Fruit fly (Drosophila melanogaster): ENCODE data around the gene Rac1.

Rac1 gene

dm6 chr3L:1302234-1302949, at the start of gene Rac1, which contains the start of gene Acat2:
Rac1 (minus strand) TSS chr3L:1302683.
Acat2 (plus strand) TSS chr3L:1302944.
- TF ChIP-seq disco-r (GFP tag; optimal IDR thresholded peaks at IDR 0.05) = no peak
- peak; percentile 92 for TF ChIP-seq CG9797 (GFP tag; optimal IDR thresholded peaks at IDR 0.05)
- 0 out of 2 replicates have a peak, but pooled peaks have one; percentile 30 for TF ChIP-seq CG17328 (GFP tag; IDR thresholded peaks at IDR 0.05)
- peak; percentile 62 for TF ChIP-seq Med (GFP tag)
- TF ChIP-seq CG17568 (GFP tag; optimal IDR thresholded peaks at IDR 0.05) = no peak
- TF ChIP-seq btn (GFP tag; optimal IDR thresholded peaks at IDR 0.05) = no peak
- no peak for TF ChIP-seq sim (GFP tag; IDR thresholded peaks at IDR 0.05)
- no peak for TF ChIP-seq Spps (tag; optimal IDR thresholded peaks at IDR 0.05)
- TF ChIP-seq E2f2 (GFP tag; IDR thresholded peaks at IDR 0.05) = peak; percentile 80
- peak; percentile 97 for TF ChIP-seq grn (GFP tag; optimal IDR thresholded peaks at IDR 0.05)
- peak; percentile 74 for TF ChIP-seq nmo (GFP tag; optimal IDR thresholded peaks at IDR 0.05)
- no peak for TF ChIP-seq Poxn (GFP tag; IDR thresholded peaks at IDR 0.05)
- no peak for TF ChIP-seq D (optimal IDR thresholded peaks at IDR 0.05)
- TF ChIP-seq D (GFP tag; optimal IDR thresholded peaks at IDR 0.05) = no peak
- no peak for TF ChIP-seq Fer2 (tag; optimal IDR thresholded peaks at IDR 0.05)
- no peak for TF ChIP-seq ham (GFP tag; IDR thresholded peaks at IDR 0.05)
- peak; percentile 11 for TF ChIP-seq lilli (GFP tag; optimal IDR thresholded peaks at IDR 0.05)
- no peak for TF ChIP-seq zfh2 (GFP tag; optimal IDR thresholded peaks at IDR 0.05)
- TF ChIP-seq CG17361 (GFP tag; IDR thresholded peaks at IDR 0.05) = peak; percentile 57; the same call in 2 of the 3 replicates
- TF ChIP-seq CG15601 (tag; optimal IDR thresholded peaks at IDR 0.05) = peak; percentile 17
- peak; percentile 53 for TF ChIP-seq phol (tag; optimal IDR thresholded peaks at IDR 0.05)
- TF ChIP-seq CG31441 (GFP tag; IDR thresholded peaks at IDR 0.05) = no peak
- peak; percentile 61 for TF ChIP-seq CG15514 (GFP tag; optimal IDR thresholded peaks at IDR 0.05)
- no peak for TF ChIP-seq CG6791 (GFP tag; IDR thresholded peaks at IDR 0.05; ENCODE audit: partially characterized antibody)
- TF ChIP-seq cas (GFP tag; IDR thresholded peaks at IDR 0.05) = no peak
- TF ChIP-seq CG2120 (GFP tag; optimal IDR thresholded peaks at IDR 0.05) = peak; percentile 42
- peak; percentile 72 for TF ChIP-seq Lhr (GFP tag; optimal IDR thresholded peaks at IDR 0.05)
- peak in 1 of 3 experiments; percentile 9 for TF ChIP-seq lola (GFP tag; optimal IDR thresholded peaks at IDR 0.05)
- TF ChIP-seq CG9876 (GFP tag; optimal IDR thresholded peaks at IDR 0.05) = no peak
- TF ChIP-seq trem (tag; optimal IDR thresholded peaks at IDR 0.05) = peak; percentile 71
- peak; percentile 65 for TF ChIP-seq CoRest (tag; optimal IDR thresholded peaks at IDR 0.05)
- 0 out of 3 replicates have a peak, but pooled peaks have one; percentile 16 for TF ChIP-seq Opbp (GFP tag; IDR thresholded peaks at IDR 0.05; ENCODE audit: partially characterized antibody)
- TF ChIP-seq sens (GFP tag) = peak; percentile 76
- peak in 1 of 2 experiments; percentile 23 for TF ChIP-seq crp (GFP tag; optimal IDR thresholded peaks at IDR 0.05)
- TF ChIP-seq Sry-δ (GFP tag; optimal IDR thresholded peaks at IDR 0.05) = peak; percentile 41
- no peak for TF ChIP-seq dmrt99B (tag; optimal IDR thresholded peaks at IDR 0.05)
- TF ChIP-seq CG10267 (tag; optimal IDR thresholded peaks at IDR 0.05) = peak; percentile 50
- TF ChIP-seq Myb (GFP tag; optimal IDR thresholded peaks at IDR 0.05) = peak; percentile 47
- TF ChIP-seq dmrt11E (tag; optimal IDR thresholded peaks at IDR 0.05) = peak; percentile 15
- TF ChIP-seq Nf-YC (tag; optimal IDR thresholded peaks at IDR 0.05) = peak; percentile 43
- TF ChIP-seq bab2 (GFP tag; optimal IDR thresholded peaks at IDR 0.05) = no peak
- TF ChIP-seq CG30020 (tag; optimal IDR thresholded peaks at IDR 0.05) = peak; percentile 79
- TF ChIP-seq CG13287 (GFP tag; IDR thresholded peaks at IDR 0.05; ENCODE audit: partially characterized antibody) = peak; percentile 19; the same call in 1 of the 2 replicates
- TF ChIP-seq CHES-1-like (GFP tag; optimal IDR thresholded peaks at IDR 0.05) = no peak
- peak; percentile 76 for TF ChIP-seq CG14710 (tag; optimal IDR thresholded peaks at IDR 0.05)
- TF ChIP-seq ara (GFP tag; IDR thresholded peaks at IDR 0.05) = no peak
- TF ChIP-seq BEAF-32 (GFP tag; optimal IDR thresholded peaks at IDR 0.05) = peak; percentile 54
- TF ChIP-seq chif (GFP tag; optimal IDR thresholded peaks at IDR 0.05) = peak in 1 of 2 experiments; percentile 12
- no peak for TF ChIP-seq so (GFP tag; IDR thresholded peaks at IDR 0.05)

Data from whole organism, embryonic.